Worm (Caenorhabditis elegans) whole organism, L4 larva: ENCODE data around the gene F37H8.6.

Source experiments
- D1046.2 ChIP-seq: fragments of 200-800 bp; sonication (Bioruptor generic); IDR thresholded peaks from 2 replicates; pipeline ENCODE4 v1.3.6; 2022; ENCODE audit warnings: missing genetic modification characterization, missing compliant biosample characterization
- F37D6.2 ChIP-seq: sonication (generic microtip); optimal IDR thresholded peaks from 2 replicates; lab custom pipeline; 2016; ENCODE audit warnings: mild to moderate bottlenecking, missing genetic modification characterization, missing compliant biosample characterization
- R02D3.7 ChIP-seq: fragments of 150-350 bp; sonication (generic microtip); optimal IDR thresholded peaks from 3 replicates; lab custom pipeline; 2014; ENCODE audit warnings: missing biosample characterization, missing genetic modification characterization
- aha-1 ChIP-seq: fragments of 150-350 bp; peaks from one replicate; lab custom pipeline; 2014; ENCODE audit warnings: missing biosample characterization, missing genetic modification characterization
- ceh-28 ChIP-seq: fragments of 150-350 bp; optimal IDR thresholded peaks from 2 replicates; lab custom pipeline; 2014; ENCODE audit warnings: missing biosample characterization, missing genetic modification reagents, missing genetic modification characterization
- ceh-32 ChIP-seq: sonication (generic microtip); optimal IDR thresholded peaks from 2 replicates; lab custom pipeline; 2016; ENCODE audit warnings: mild to moderate bottlenecking, missing genetic modification characterization, missing compliant biosample characterization; ENCODE audit not compliant: poor library complexity
- ceh-44 ChIP-seq: fragments of 200-800 bp; sonication (Bioruptor generic); IDR thresholded peaks from 2 replicates; pipeline ENCODE4 v1.3.6; 2022; ENCODE audit warnings: missing genetic modification reagents, missing genetic modification characterization, missing compliant biosample characterization
- ceh-62 ChIP-seq: sonication (generic microtip); optimal IDR thresholded peaks from 2 replicates; lab custom pipeline; 2017; ENCODE audit warnings: missing biosample characterization, missing genetic modification characterization
- cey-2 ChIP-seq: sonication (generic microtip); optimal IDR thresholded peaks from 3 replicates; lab custom pipeline; 2017; ENCODE audit warnings: missing genetic modification characterization, mild to moderate bottlenecking, missing compliant biosample characterization, antibody characterized with exemption, borderline replicate concordance; ENCODE audit not compliant: insufficient read depth
- daf-12 ChIP-seq: fragments of 150-350 bp; optimal IDR thresholded peaks from 2 replicates; lab custom pipeline; 2014; ENCODE audit warnings: missing biosample characterization, missing genetic modification reagents, missing genetic modification characterization
- daf-16 ChIP-seq, 3 experiments: sonication (generic microtip); optimal IDR thresholded peaks; 2 replicates each; lab custom pipeline; 2016 to 2017; ENCODE audit warnings: missing genetic modification characterization in 3 of 3, missing genetic modification reagents in 3 of 3, mild to moderate bottlenecking in 2 of 3, missing compliant biosample characterization in 2 of 3, missing biosample characterization in 1 of 3, moderate library complexity in 1 of 3
- daf-8 ChIP-seq: fragments of 200-800 bp; sonication (Bioruptor generic); IDR thresholded peaks from 2 replicates; pipeline ENCODE4 v1.3.6; 2022; ENCODE audit warnings: missing genetic modification characterization, missing compliant biosample characterization
- dmd-6 ChIP-seq: fragments of 200-800 bp; sonication (Bioruptor generic); IDR thresholded peaks from 2 replicates; pipeline ENCODE4 v1.3.6; 2022; ENCODE audit warnings: missing genetic modification reagents, missing genetic modification characterization, missing compliant biosample characterization
- duxl-1 ChIP-seq: sonication (generic microtip); optimal IDR thresholded peaks from 2 replicates; lab custom pipeline; 2016; ENCODE audit warnings: mild to moderate bottlenecking, missing genetic modification characterization, moderate library complexity, missing compliant biosample characterization; ENCODE audit not compliant: poor library complexity
- dve-1 ChIP-seq: sonication (generic microtip); optimal IDR thresholded peaks from 2 replicates; lab custom pipeline; 2017; ENCODE audit warnings: antibody characterized with exemption, mild to moderate bottlenecking, missing genetic modification characterization, missing compliant biosample characterization; ENCODE audit not compliant: insufficient read depth
- egl-43 ChIP-seq: fragments of 200-800 bp; sonication (Bioruptor generic); IDR thresholded peaks from 2 replicates; pipeline ENCODE4 v1.3.6; 2022; ENCODE audit warnings: missing genetic modification reagents, missing genetic modification characterization, missing compliant biosample characterization
- fos-1 ChIP-seq: fragments of 150-350 bp; optimal IDR thresholded peaks from 2 replicates; lab custom pipeline; 2014; ENCODE audit warnings: missing biosample characterization, missing genetic modification characterization
- hif-1 ChIP-seq, 2 experiments: sonication (generic microtip); optimal IDR thresholded peaks; 2 replicates each; lab custom pipeline; 2016 to 2017; ENCODE audit warnings: missing compliant biosample characterization in 2 of 2, missing genetic modification characterization in 2 of 2, missing genetic modification reagents in 2 of 2, missing genotype in 2 of 2, mild to moderate bottlenecking in 1 of 2
- hlh-11 ChIP-seq: fragments of 200-800 bp; sonication (Bioruptor generic); optimal IDR thresholded peaks from 2 replicates; lab custom pipeline; 2018; ENCODE audit warnings: mild to moderate bottlenecking, missing genetic modification characterization, missing compliant biosample characterization
- hlh-30 ChIP-seq: sonication (generic microtip); optimal IDR thresholded peaks from 2 replicates; lab custom pipeline; 2017; ENCODE audit warnings: antibody characterized with exemption, mild to moderate bottlenecking, missing genetic modification characterization, missing compliant biosample characterization; ENCODE audit not compliant: insufficient read depth
- hmg-1.1 ChIP-seq: fragments of 200-800 bp; sonication (Bioruptor generic); IDR thresholded peaks from 2 replicates; pipeline ENCODE4 v1.3.6; 2022; ENCODE audit warnings: missing genetic modification reagents, missing genetic modification characterization, missing compliant biosample characterization
- lir-3 ChIP-seq: sonication (generic microtip); optimal IDR thresholded peaks from 2 replicates; lab custom pipeline; 2016; ENCODE audit warnings: mild to moderate bottlenecking, missing genetic modification characterization, missing compliant biosample characterization
- lsy-2 ChIP-seq, 2 experiments: fragments of 150-350 bp in 1 of 2; sonication (generic microtip) in 1 of 2; optimal IDR thresholded peaks; 2 replicates each; lab custom pipeline; 2014 to 2017; ENCODE audit warnings: missing biosample characterization in 2 of 2, missing genetic modification characterization in 2 of 2
- mdl-1 ChIP-seq, 2 experiments: fragments of 150-350 bp in 1 of 2; sonication (generic microtip) in 1 of 2; optimal IDR thresholded peaks; 2 replicates each; lab custom pipeline; 2014 to 2017; ENCODE audit warnings: missing biosample characterization in 2 of 2, missing genetic modification characterization in 2 of 2
- mep-1 ChIP-seq: fragments of 150-350 bp; sonication (generic microtip); optimal IDR thresholded peaks from 3 replicates; lab custom pipeline; 2014; ENCODE audit warnings: missing biosample characterization, missing genetic modification characterization
- mes-2 ChIP-seq: sonication (generic microtip); optimal IDR thresholded peaks from 2 replicates; lab custom pipeline; 2016; ENCODE audit warnings: missing genotype, mild to moderate bottlenecking, missing genetic modification characterization, missing compliant biosample characterization; ENCODE audit not compliant: poor library complexity, severe bottlenecking
- mxl-3 ChIP-seq: fragments of 200-800 bp; sonication (Bioruptor generic); optimal IDR thresholded peaks from 2 replicates; lab custom pipeline; 2018; ENCODE audit warnings: mild to moderate bottlenecking, missing genetic modification characterization, missing compliant biosample characterization
- nhr-111 ChIP-seq: fragments of 200-800 bp; sonication (Bioruptor generic); optimal IDR thresholded peaks from 2 replicates; lab custom pipeline; 2018; ENCODE audit warnings: mild to moderate bottlenecking, missing genetic modification characterization, missing compliant biosample characterization
- nhr-25 ChIP-seq: sonication (generic microtip); optimal IDR thresholded peaks from 2 replicates; lab custom pipeline; 2017; ENCODE audit warnings: missing genetic modification characterization, mild to moderate bottlenecking, missing compliant biosample characterization, antibody characterized with exemption, moderate library complexity, borderline replicate concordance; ENCODE audit not compliant: insufficient read depth
- nhr-28 ChIP-seq: fragments of 150-350 bp; optimal IDR thresholded peaks from 2 replicates; lab custom pipeline; 2014; ENCODE audit warnings: missing biosample characterization, missing genetic modification characterization
- nhr-6 ChIP-seq: fragments of 150-350 bp; optimal IDR thresholded peaks from 2 replicates; lab custom pipeline; 2014; ENCODE audit warnings: missing biosample characterization, missing genetic modification characterization
- php-3 ChIP-seq: fragments of 200-800 bp; sonication (Bioruptor generic); IDR thresholded peaks from 2 replicates; pipeline ENCODE4 v1.3.6; 2022; ENCODE audit warnings: missing genetic modification reagents, missing genetic modification characterization, missing compliant biosample characterization
- pqm-1 ChIP-seq: sonication (generic microtip); optimal IDR thresholded peaks from 2 replicates; lab custom pipeline; 2017; ENCODE audit warnings: missing biosample characterization, missing genetic modification characterization
- rbr-2 ChIP-seq: sonication (generic microtip); optimal IDR thresholded peaks from 2 replicates; lab custom pipeline; 2016; ENCODE audit warnings: missing genotype, missing genetic modification characterization, missing compliant biosample characterization
- set-16 ChIP-seq: fragments of 200-800 bp; sonication (Bioruptor generic); IDR thresholded peaks from 2 replicates; pipeline ENCODE4 v1.3.6; 2022; ENCODE audit warnings: missing genetic modification reagents, missing genetic modification characterization, missing compliant biosample characterization
- zip-11 ChIP-seq: fragments of 200-800 bp; sonication (Bioruptor generic); IDR thresholded peaks from 2 replicates; pipeline ENCODE4 v1.3.6; 2022; ENCODE audit warnings: missing genetic modification characterization, missing compliant biosample characterization
- zip-2 ChIP-seq: fragments of 150-350 bp; optimal IDR thresholded peaks from 2 replicates; lab custom pipeline; 2014; ENCODE audit warnings: missing biosample characterization, missing genetic modification characterization

Gene F37H8.6

DNA sequence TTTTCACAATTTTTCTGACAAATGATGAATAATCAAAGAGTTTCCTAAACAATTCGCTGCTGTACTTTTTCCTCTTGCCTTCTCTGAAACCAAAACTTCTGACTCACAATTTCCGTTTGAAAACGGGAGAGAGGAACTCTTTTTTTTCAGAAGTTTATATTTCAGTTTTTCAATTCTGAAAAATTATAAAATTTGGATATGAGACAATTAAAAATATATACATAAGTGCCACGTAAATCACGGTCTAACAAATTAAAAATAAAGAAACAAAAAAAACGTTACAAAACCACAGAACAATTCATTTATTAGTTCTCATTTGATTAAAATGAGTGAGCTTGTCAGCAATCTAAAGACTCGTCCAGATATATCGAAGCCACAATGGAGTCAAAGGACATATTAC lies 8.5 kb upstream of the F37H8.6 start, which contains the start of gene sfxn-1.2:
TSS of gene sfxn-1.2 (plus strand) at position 301 of the 400 bp plus-strand sequence.
- TF ChIP-seq D1046.2 (no peak), aha-1 (tag; lab: Kevin White, UChicago) (peak; percentile 35)

DNA sequence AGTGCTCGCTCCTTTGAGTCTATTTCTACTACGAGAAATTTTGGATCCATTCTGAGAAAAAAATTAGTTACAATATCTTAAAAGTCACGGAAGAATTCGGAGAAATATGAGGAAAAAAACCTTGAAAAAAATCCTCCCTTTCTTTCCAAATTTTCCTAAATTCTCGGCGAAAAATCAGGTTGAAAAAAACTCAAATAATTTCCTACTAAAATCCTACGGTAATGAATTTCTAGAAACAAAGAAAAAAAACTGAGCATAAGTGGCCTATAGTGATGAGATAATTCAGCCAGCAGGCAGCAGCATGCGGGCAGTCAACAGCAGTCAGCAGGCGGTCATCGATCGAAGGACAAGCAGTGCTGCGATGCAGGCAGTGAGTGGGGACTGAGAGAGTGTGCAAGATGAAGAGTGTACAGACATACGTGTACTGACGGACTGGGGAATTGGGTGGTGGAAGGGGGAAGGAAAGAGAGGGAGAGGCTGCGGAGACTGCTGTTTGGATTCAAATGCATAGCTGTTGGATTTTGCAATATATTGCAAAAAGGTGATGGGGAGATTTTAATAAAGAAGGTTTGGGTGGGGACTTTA lies 7.6 kb upstream of the F37H8.6 start, which contains the start of gene lir-3:
TSS of gene lir-3 (minus strand) at position 51 of the 585 bp plus-strand sequence.
- TF ChIP-seq nhr-111 (GFP tag; lab: Kevin White, UChicago) (no peak), nhr-6 (tag; lab: Kevin White, UChicago) (no peak), lir-3 (tag; lab: Kevin White, UChicago) (no peak), daf-16 (GFP tag; optimal IDR thresholded peaks at IDR 0.05; lab: Kevin White, UChicago) (no peak), daf-16 (tag; optimal IDR thresholded peaks at IDR 0.05; lab: Kevin White, UChicago) (peak; percentile 48), lsy-2 (tag; optimal IDR thresholded peaks at IDR 0.05; lab: Kevin White, UChicago) (peak in 1 of 2 experiments; percentile 50), hmg-1.1 (peak; percentile 73), egl-43 (GFP tag; lab: Robert Waterston, UW) (peak; percentile 70; the same call in 1 of the 2 replicates), php-3 (GFP tag; lab: Robert Waterston, UW) (no peak), F37D6.2 (tag; lab: Kevin White, UChicago) (peak; percentile 8), hif-1 (tag; optimal IDR thresholded peaks at IDR 0.05; lab: Kevin White, UChicago) (no peak), hlh-11 (tag; lab: Kevin White, UChicago) (peak; percentile 58), duxl-1 (no peak), zip-2 (no peak), hlh-30 (tag; lab: Kevin White, UChicago) (peak; percentile 55), pqm-1 (no peak), daf-12 (no peak), mes-2 (peak; percentile 44), ceh-32 (no peak), rbr-2 (tag; lab: Kevin White, UChicago) (peak; percentile 22), daf-8 (GFP tag; lab: Robert Waterston, UW) (no peak), aha-1 (tag; lab: Kevin White, UChicago) (peak; percentile 74), mxl-3 (GFP tag; lab: Kevin White, UChicago) (peak; percentile 51), set-16 (GFP tag; lab: Robert Waterston, UW) (peak; percentile 38; the same call in 1 of the 2 replicates)

DNA sequence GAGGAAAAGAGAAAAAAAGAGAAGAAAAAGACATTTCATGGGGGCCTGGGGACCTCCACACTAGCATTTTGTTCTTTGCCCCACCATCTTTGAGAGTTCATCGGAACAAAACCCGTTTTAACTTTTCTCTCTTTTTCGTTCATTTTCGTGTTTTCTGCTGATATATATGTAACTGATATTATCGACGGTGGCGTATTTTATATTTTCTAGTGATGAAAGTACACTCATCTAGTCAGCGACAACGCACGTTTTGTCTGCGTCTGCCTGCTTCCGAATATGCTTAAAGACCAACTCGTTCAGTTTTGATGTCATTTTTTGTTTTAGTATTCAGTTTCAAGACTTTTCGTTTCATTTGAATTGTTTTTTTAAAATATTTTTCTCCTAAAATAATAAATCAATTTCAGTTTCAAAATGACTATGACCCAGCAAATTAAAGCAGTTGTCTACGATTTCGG lies 4.0 kb upstream of the F37H8.6 start, which contains the start of gene bigr-1:
TSS of gene bigr-1 (plus strand) at position 405 of the 455 bp plus-strand sequence.
- TF ChIP-seq mxl-3 (GFP tag; lab: Kevin White, UChicago) (peak; percentile 68), ceh-44 (GFP tag; lab: Robert Waterston, UW) (no peak), aha-1 (tag; lab: Kevin White, UChicago) (peak; percentile 78), nhr-28 (tag; lab: Kevin White, UChicago) (peak; percentile 98), hlh-11 (tag; lab: Kevin White, UChicago) (peak; percentile 47), lsy-2 (tag; optimal IDR thresholded peaks at IDR 0.05; lab: Kevin White, UChicago) (peak in 1 of 2 experiments; percentile 2), mdl-1 (tag; optimal IDR thresholded peaks at IDR 0.05; lab: Kevin White, UChicago) (peak in 1 of 2 experiments; percentile 54), ceh-28 (tag; lab: Kevin White, UChicago) (no peak), dmd-6 (GFP tag; lab: Robert Waterston, UW) (peak; percentile 68), fos-1 (tag; lab: Kevin White, UChicago) (no peak), mep-1 (tag; lab: Kevin White, UChicago) (peak; percentile 20), daf-12 (no peak), nhr-25 (tag; lab: Kevin White, UChicago) (no peak), ceh-62 (tag; lab: Kevin White, UChicago) (no peak), daf-16 (GFP tag; optimal IDR thresholded peaks at IDR 0.05; lab: Kevin White, UChicago) (no peak), daf-16 (tag; optimal IDR thresholded peaks at IDR 0.05; lab: Kevin White, UChicago) (peak; percentile 18), php-3 (GFP tag; lab: Robert Waterston, UW) (no peak), daf-8 (GFP tag; lab: Robert Waterston, UW) (no peak), cey-2 (tag; lab: Kevin White, UChicago) (no peak), pqm-1 (peak; percentile 21), mes-2 (peak; percentile 28), zip-11 (GFP tag; lab: Robert Waterston, UW) (no peak), R02D3.7 (no peak), dve-1 (tag; lab: Kevin White, UChicago) (peak; percentile 24), hlh-30 (tag; lab: Kevin White, UChicago) (peak; percentile 3)
